Worm (Caenorhabditis elegans): Measurements from ENCODE around the gene srlf-33.

The srlf-33 gene

ce11 chrIV:11922011-11922410 lies 3.2 kb downstream of the srlf-33 start, which contains the start of gene ZK822.1:
ZK822.1 (minus strand) TSS chrIV:11922131.
- no peak for TF ChIP-seq mdl-1 (tag; optimal IDR thresholded peaks at IDR 0.05)
- TF ChIP-seq egl-27 (tag; optimal IDR thresholded peaks at IDR 0.05): no peak
- TF ChIP-seq nhr-25 (tag; optimal IDR thresholded peaks at IDR 0.05): no peak
- no peak for TF ChIP-seq elt-3 (tag; optimal IDR thresholded peaks at IDR 0.05)
- no peak for TF ChIP-seq jun-1 (tag; optimal IDR thresholded peaks at IDR 0.05)
- TF ChIP-seq nhr-11 (tag; optimal IDR thresholded peaks at IDR 0.05): no peak
- no peak for TF ChIP-seq fkh-10 (GFP tag; optimal IDR thresholded peaks at IDR 0.05)
- TF ChIP-seq tbx-2 (tag; optimal IDR thresholded peaks at IDR 0.05): no peak
- no peak for TF ChIP-seq elt-2 (tag; optimal IDR thresholded peaks at IDR 0.05)
- no peak for TF ChIP-seq ceh-82 (tag; optimal IDR thresholded peaks at IDR 0.05)
- no peak for TF ChIP-seq snpc-4 (tag; optimal IDR thresholded peaks at IDR 0.05)

ce11 chrIV:11919067-11919466 lies 6.2 kb downstream of the srlf-33 start:
- TF ChIP-seq hmg-11 (tag; optimal IDR thresholded peaks at IDR 0.05) (no peak), ztf-4 (tag; optimal IDR thresholded peaks at IDR 0.05) (no peak), ceh-16 (tag; optimal IDR thresholded peaks at IDR 0.05) (no peak), elt-1 (tag; optimal IDR thresholded peaks at IDR 0.05) (no peak), ztf-11 (tag; optimal IDR thresholded peaks at IDR 0.05) (no peak), ceh-9 (tag; optimal IDR thresholded peaks at IDR 0.05) (no peak), egl-27 (tag; optimal IDR thresholded peaks at IDR 0.05) (no peak), mml-1 (tag; optimal IDR thresholded peaks at IDR 0.05) (no peak)

- TF ChIP-seq fos-1 (tag; optimal IDR thresholded peaks at IDR 0.05): no peak
- no peak for TF ChIP-seq daf-12 (tag; optimal IDR thresholded peaks at IDR 0.05)
- TF ChIP-seq pqm-1 (tag; optimal IDR thresholded peaks at IDR 0.05): peak; percentile 90
- peak; percentile 90 for TF ChIP-seq elt-2 (tag; optimal IDR thresholded peaks at IDR 0.05)
- no peak for TF ChIP-seq elt-3 (tag; optimal IDR thresholded peaks at IDR 0.05)
- no peak for TF ChIP-seq unc-39 (tag; optimal IDR thresholded peaks at IDR 0.05)
- TF ChIP-seq ceh-9 (tag; optimal IDR thresholded peaks at IDR 0.05): no peak
- peak; percentile 44 for TF ChIP-seq pha-4 (tag; optimal IDR thresholded peaks at IDR 0.05)
- TF ChIP-seq aly-2 (tag; optimal IDR thresholded peaks at IDR 0.05): no peak
- peak; percentile 1 for TF ChIP-seq jun-1 (tag; optimal IDR thresholded peaks at IDR 0.05)
- TF ChIP-seq ceh-28 (tag; optimal IDR thresholded peaks at IDR 0.05): no peak
- TF ChIP-seq lsy-12 (tag; optimal IDR thresholded peaks at IDR 0.05): no peak
Measured at ce11 chrIV:11917886-11918285, 7.4 kb downstream of the srlf-33 start.

- TF ChIP-seq elt-3 (tag; optimal IDR thresholded peaks at IDR 0.05) (no peak), pha-4 (tag; optimal IDR thresholded peaks at IDR 0.05) (peak; percentile 88), jun-1 (tag; optimal IDR thresholded peaks at IDR 0.05) (peak; percentile 7), pqm-1 (tag; optimal IDR thresholded peaks at IDR 0.05) (peak; percentile 91), elt-2 (tag; optimal IDR thresholded peaks at IDR 0.05) (peak; percentile 83), fkh-2 (tag; optimal IDR thresholded peaks at IDR 0.05) (no peak), ceh-28 (tag; optimal IDR thresholded peaks at IDR 0.05) (peak; percentile 24)
Measured at ce11 chrIV:11916907-11917306, 8.3 kb downstream of the srlf-33 start, which contains the start of gene ZK822.10. ZK822.10 (plus strand) TSS chrIV:11917137.

ce11 chrIV:11915768-11916453 lies 9.3 kb downstream of the srlf-33 start, which contains the start of gene ZK822.9:
ZK822.9 (plus strand) TSS chrIV:11915947.
- TF ChIP-seq ama-1 (optimal IDR thresholded peaks at IDR 0.05) (peak; percentile 42), elt-2 (tag; optimal IDR thresholded peaks at IDR 0.05) (peak; percentile 69), ztf-4 (tag; optimal IDR thresholded peaks at IDR 0.05) (no peak), nhr-67 (tag; optimal IDR thresholded peaks at IDR 0.05) (no peak), ZK546.5 (tag; optimal IDR thresholded peaks at IDR 0.05) (no peak), pqm-1 (tag; optimal IDR thresholded peaks at IDR 0.05) (peak; percentile 29), egl-27 (tag; optimal IDR thresholded peaks at IDR 0.05) (peak; percentile 12), pha-4 (tag; optimal IDR thresholded peaks at IDR 0.05) (peak; percentile 73), nhr-23 (tag; optimal IDR thresholded peaks at IDR 0.05) (peak; percentile 7), elt-1 (tag; optimal IDR thresholded peaks at IDR 0.05) (no peak)
